Worm (Caenorhabditis elegans) whole organism, L3 larva: ENCODE data around the gene ugt-48.

Source experiments
- nhr-28 ChIP-seq: fragments of 150-350 bp; optimal IDR thresholded peaks from 2 replicates; lab custom pipeline; 2014; ENCODE audit warnings: missing biosample characterization, missing genetic modification characterization
- nhr-76 ChIP-seq: fragments of 150-350 bp; sonication (generic microtip); optimal IDR thresholded peaks from 5 replicates; lab custom pipeline; 2014; ENCODE audit warnings: missing biosample characterization, missing genetic modification characterization
- sea-2 ChIP-seq: fragments of 150-350 bp; sonication (generic microtip); optimal IDR thresholded peaks from 4 replicates; lab custom pipeline; 2014; ENCODE audit warnings: missing biosample characterization, missing genetic modification reagents, missing genetic modification characterization

- no peak for TF ChIP-seq nhr-28 (tag; lab: Kevin White, UChicago)
- no peak for TF ChIP-seq nhr-76
- TF ChIP-seq sea-2 = no peak
These were observed 48.4 kb downstream of the ugt-48 start for ce11 chrV:5499475-5499874.
